Fruit fly (Drosophila melanogaster) whole organism, wandering third instar larva: ENCODE measurements around the gene CG16736.

ENCODE experiments used
- pan ChIP-seq: fragments of >200 bp; optimal IDR thresholded peaks from 2 replicates; lab custom pipeline; 2017
- psq ChIP-seq: fragments of 200-800 bp; sonication (Bioruptor generic); optimal IDR thresholded peaks from 3 replicates; lab custom pipeline; 2017; ENCODE audit warnings: missing biosample characterization, mild to moderate bottlenecking, missing genetic modification characterization, moderate library complexity
- usp ChIP-seq: fragments of >200 bp; optimal IDR thresholded peaks from 2 replicates; lab custom pipeline; 2017; ENCODE audit warnings: missing biosample characterization, missing genetic modification characterization

DNA sequence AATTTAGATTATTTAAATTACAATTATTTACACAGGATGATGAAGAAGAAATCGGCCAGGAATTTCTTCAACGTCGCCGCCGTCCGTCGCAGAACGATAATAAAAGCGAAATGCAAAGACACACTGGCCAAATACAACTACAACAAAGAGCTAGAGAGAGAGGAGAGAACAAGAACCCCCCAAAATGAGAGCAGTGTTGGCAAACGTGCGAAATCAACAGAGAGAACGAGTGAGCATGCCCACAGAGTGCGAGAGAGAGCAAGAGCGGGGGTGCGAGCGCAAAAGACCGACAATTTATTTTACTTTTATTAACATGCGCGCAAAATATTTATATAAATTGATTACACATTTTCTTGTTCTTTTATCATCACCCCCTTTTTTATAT, 20.6 kb downstream of the CG16736 start:
- TF ChIP-seq usp (GFP tag; lab: Kevin White, UChicago) (no peak), psq (GFP tag; lab: Kevin White, UChicago) (peak; percentile 58), pan (lab: Kevin White, UChicago) (no peak)
